Worm (Caenorhabditis elegans) whole organism, L4 larva: ENCODE results near the gene F36D4.6.

Experiments used
- F49E8.2 ChIP-seq: sonication (generic microtip); optimal IDR thresholded peaks from 2 replicates; lab custom pipeline; 2016; ENCODE audit warnings: missing compliant biosample characterization, mild to moderate bottlenecking, missing genetic modification characterization, borderline replicate concordance
- ceh-28 ChIP-seq: fragments of 150-350 bp; optimal IDR thresholded peaks from 2 replicates; lab custom pipeline; 2014; ENCODE audit warnings: missing biosample characterization, missing genetic modification reagents, missing genetic modification characterization
- ceh-44 ChIP-seq: fragments of 200-800 bp; sonication (Bioruptor generic); IDR thresholded peaks from 2 replicates; pipeline ENCODE4 v1.3.6; 2022; ENCODE audit warnings: missing genetic modification reagents, missing genetic modification characterization, missing compliant biosample characterization
- ceh-62 ChIP-seq: sonication (generic microtip); optimal IDR thresholded peaks from 2 replicates; lab custom pipeline; 2017; ENCODE audit warnings: missing biosample characterization, missing genetic modification characterization
- cey-2 ChIP-seq: sonication (generic microtip); optimal IDR thresholded peaks from 3 replicates; lab custom pipeline; 2017; ENCODE audit warnings: missing genetic modification characterization, mild to moderate bottlenecking, missing compliant biosample characterization, antibody characterized with exemption, borderline replicate concordance; ENCODE audit not compliant: insufficient read depth
- fkh-10 ChIP-seq: fragments of 150-350 bp; optimal IDR thresholded peaks from 2 replicates; lab custom pipeline; 2014; ENCODE audit warnings: missing biosample characterization, missing genetic modification reagents, missing genetic modification characterization
- zag-1 ChIP-seq: fragments of 150-350 bp; optimal IDR thresholded peaks from 2 replicates; lab custom pipeline; 2014; ENCODE audit warnings: missing biosample characterization, missing genetic modification characterization
- zip-11 ChIP-seq: fragments of 200-800 bp; sonication (Bioruptor generic); IDR thresholded peaks from 2 replicates; pipeline ENCODE4 v1.3.6; 2022; ENCODE audit warnings: missing genetic modification characterization, missing compliant biosample characterization

- no peak for TF ChIP-seq zip-11 (GFP tag; lab: Robert Waterston, UW)
- no peak for TF ChIP-seq ceh-44 (GFP tag; lab: Robert Waterston, UW)
- TF ChIP-seq ceh-62, result no peak
- no peak for TF ChIP-seq fkh-10 (GFP tag; lab: Kevin White, UChicago)
- no peak for TF ChIP-seq ceh-28 (tag; lab: Kevin White, UChicago)
- no peak for TF ChIP-seq zag-1
- no peak for TF ChIP-seq cey-2 (tag; lab: Kevin White, UChicago)
- no peak for TF ChIP-seq F49E8.2 (tag; lab: Kevin White, UChicago)
Observed at ce11 chrV:9441046-9441445, 14.1 kb upstream of the F36D4.6 start.
